Worm (Caenorhabditis elegans): ENCODE data around the gene ugt-47.

Gene ugt-47

ce11 chrV:10060039-10060438 lies 38.4 kb downstream of the ugt-47 start:
- TF ChIP-seq nhr-76 (tag; optimal IDR thresholded peaks at IDR 0.05) (peak; percentile 61), ztf-4 (tag; optimal IDR thresholded peaks at IDR 0.05) (no peak), nfya-1 (tag; optimal IDR thresholded peaks at IDR 0.05; ENCODE audit: insufficient read depth) (peak; percentile 7)

ce11 chrV:10058748-10059147 lies 39.6 kb downstream of the ugt-47 start:
- TF ChIP-seq nhr-76 (tag; optimal IDR thresholded peaks at IDR 0.05) (peak; percentile 59), nhr-23 (tag; optimal IDR thresholded peaks at IDR 0.05) (no peak)

DNA sequence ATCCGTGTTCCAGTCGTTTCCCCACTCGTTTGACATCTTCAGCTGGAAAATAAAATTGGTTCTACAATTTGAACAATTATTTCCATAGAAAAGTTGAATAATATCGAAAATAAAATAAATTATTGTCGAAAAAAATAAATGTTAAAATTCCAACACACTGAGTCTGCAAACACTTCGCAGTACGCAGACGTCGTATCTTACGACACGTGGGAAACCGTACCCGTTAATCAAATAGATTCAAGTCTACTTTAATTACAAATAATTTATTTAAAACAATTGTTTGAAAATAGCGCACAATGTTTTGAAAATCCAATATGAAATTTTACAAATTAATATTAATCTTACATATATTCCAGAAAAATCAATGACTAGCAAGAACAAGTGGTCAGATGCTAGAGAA lies 43.5 kb downstream of the ugt-47 start, which contains the start of gene yif-1:
Gene yif-1, minus strand, starts transcription at position 42 of the 400 bp plus-strand sequence.
- no peak for TF ChIP-seq nhr-11 (tag; optimal IDR thresholded peaks at IDR 0.05)
- TF ChIP-seq pha-4 (tag; optimal IDR thresholded peaks at IDR 0.05): peak; percentile 34
- no peak for TF ChIP-seq fkh-10 (GFP tag; optimal IDR thresholded peaks at IDR 0.05)
- no peak for TF ChIP-seq nhr-43 (tag; optimal IDR thresholded peaks at IDR 0.05; ENCODE audit: poor library complexity, severe bottlenecking)
- no peak for TF ChIP-seq mdl-1 (tag; optimal IDR thresholded peaks at IDR 0.05)
- TF ChIP-seq unc-62 (GFP tag; optimal IDR thresholded peaks at IDR 0.05): no peak
- TF ChIP-seq egl-27 (tag; optimal IDR thresholded peaks at IDR 0.05): no peak
- TF ChIP-seq elt-2 (tag; optimal IDR thresholded peaks at IDR 0.05): no peak
- TF ChIP-seq lin-39 (tag; optimal IDR thresholded peaks at IDR 0.05): no peak
- TF ChIP-seq nhr-237 (tag; optimal IDR thresholded peaks at IDR 0.05): no peak
- TF ChIP-seq ZK546.5 (tag; optimal IDR thresholded peaks at IDR 0.05): no peak
- no peak for TF ChIP-seq ceh-28 (tag; optimal IDR thresholded peaks at IDR 0.05)
- TF ChIP-seq ceh-16 (tag; optimal IDR thresholded peaks at IDR 0.05): no peak
- peak; percentile 44 for TF ChIP-seq nfya-1 (tag; optimal IDR thresholded peaks at IDR 0.05; ENCODE audit: insufficient read depth)
- no peak for TF ChIP-seq aly-2 (tag; optimal IDR thresholded peaks at IDR 0.05)
- TF ChIP-seq hmg-11 (tag; optimal IDR thresholded peaks at IDR 0.05): no peak
- no peak for TF ChIP-seq R02D3.7 (tag; optimal IDR thresholded peaks at IDR 0.05)
- no peak for TF ChIP-seq lsy-12 (tag; optimal IDR thresholded peaks at IDR 0.05)
- no peak for TF ChIP-seq ceh-9 (tag; optimal IDR thresholded peaks at IDR 0.05)
- no peak for TF ChIP-seq nhr-67 (tag; optimal IDR thresholded peaks at IDR 0.05)
- no peak for TF ChIP-seq nhr-25 (tag; optimal IDR thresholded peaks at IDR 0.05)
- TF ChIP-seq nhr-76 (tag; optimal IDR thresholded peaks at IDR 0.05): peak; percentile 1

- TF ChIP-seq unc-62 (GFP tag; optimal IDR thresholded peaks at IDR 0.05): no peak
- no peak for TF ChIP-seq mdl-1 (tag; optimal IDR thresholded peaks at IDR 0.05)
- TF ChIP-seq mml-1 (tag; optimal IDR thresholded peaks at IDR 0.05): no peak
- TF ChIP-seq tbx-2 (tag; optimal IDR thresholded peaks at IDR 0.05): no peak
- TF ChIP-seq elt-2 (tag; optimal IDR thresholded peaks at IDR 0.05): no peak
- TF ChIP-seq egl-27 (tag; optimal IDR thresholded peaks at IDR 0.05): no peak
- TF ChIP-seq hmg-11 (tag; optimal IDR thresholded peaks at IDR 0.05): no peak
- no peak for TF ChIP-seq aly-2 (tag; optimal IDR thresholded peaks at IDR 0.05)
- no peak for TF ChIP-seq lsy-12 (tag; optimal IDR thresholded peaks at IDR 0.05)
- no peak for TF ChIP-seq nhr-67 (tag; optimal IDR thresholded peaks at IDR 0.05)
- TF ChIP-seq nhr-23 (tag; optimal IDR thresholded peaks at IDR 0.05): no peak
These were observed 46.5 kb downstream of the ugt-47 start, which contains the start of gene str-118 for ce11 chrV:10051855-10052254. Gene str-118 (plus strand): TSS chrV:10052155.

DNA sequence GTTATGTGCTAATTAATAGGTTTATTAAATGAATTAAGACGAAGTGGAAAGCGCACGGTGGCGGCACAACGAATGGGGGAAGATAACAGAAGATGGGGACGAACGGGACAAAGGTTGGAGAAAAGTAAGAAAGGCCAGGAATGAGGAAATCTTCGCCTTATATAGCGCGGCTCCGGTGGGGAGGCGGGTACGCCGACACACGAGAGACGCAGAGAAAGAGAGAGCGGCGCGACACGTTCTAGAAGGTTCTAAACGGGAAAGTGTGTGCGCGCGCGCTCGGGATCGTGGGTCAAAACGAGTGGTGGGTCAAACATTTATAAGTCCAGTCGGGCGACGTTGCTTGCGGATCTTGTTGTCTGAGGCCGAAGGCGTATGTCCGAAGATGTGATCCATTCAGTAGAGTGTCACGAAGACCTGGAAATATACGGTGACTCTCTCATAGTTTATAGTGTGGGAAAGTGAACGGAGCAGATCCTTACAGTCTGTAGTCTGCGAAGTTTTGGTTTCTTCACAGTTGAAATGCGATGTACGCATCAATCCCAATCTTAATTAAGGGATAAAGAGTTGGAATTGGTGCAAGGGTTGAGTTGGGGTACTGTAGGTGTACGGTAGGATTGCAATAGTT lies 49.1 kb downstream of the ugt-47 start:
- peak; percentile 3 for TF ChIP-seq nfya-1 (tag; optimal IDR thresholded peaks at IDR 0.05; ENCODE audit: insufficient read depth)

ce11 chrV:10047189-10047588 lies 51.2 kb downstream of the ugt-47 start:
- TF ChIP-seq nhr-28 (tag; optimal IDR thresholded peaks at IDR 0.05): no peak
- no peak for TF ChIP-seq pqm-1 (tag; optimal IDR thresholded peaks at IDR 0.05)
- no peak for TF ChIP-seq eor-1 (tag; optimal IDR thresholded peaks at IDR 0.05)
- TF ChIP-seq zag-1 (tag; optimal IDR thresholded peaks at IDR 0.05): no peak
- TF ChIP-seq tbx-2 (tag; optimal IDR thresholded peaks at IDR 0.05): no peak
- no peak for TF ChIP-seq nhr-23 (tag; optimal IDR thresholded peaks at IDR 0.05)
- peak; percentile 71 for TF ChIP-seq ama-1 (optimal IDR thresholded peaks at IDR 0.05)
- no peak for TF ChIP-seq lsy-12 (tag; optimal IDR thresholded peaks at IDR 0.05)

All from whole organism, L3 larva.